Fruit fly (Drosophila melanogaster) Kc167 (cell line): ENCODE data around the gene CG5292.

Experiments
- Myc ChIP-seq: fragments of >200 bp; optimal IDR thresholded peaks from 2 replicates; lab custom pipeline; 2017; ENCODE audit warnings: missing external identifiers
- h ChIP-seq: fragments of >200 bp; optimal IDR thresholded peaks from 3 replicates; lab custom pipeline; 2018; ENCODE audit warnings: missing external identifiers
- psq ChIP-seq: fragments of >200 bp; optimal IDR thresholded peaks from 2 replicates; lab custom pipeline; 2017; ENCODE audit warnings: missing external identifiers

- no peak for TF ChIP-seq psq
- TF ChIP-seq h (lab: Kevin White, UChicago): no peak
- TF ChIP-seq Myc (lab: Kevin White, UChicago): no peak
Measured at dm6 chr3R:17138699-17139098, 13.0 kb upstream of the CG5292 start, which contains the start of gene CG5265.
